Comparison of ENCODE assay signal across 5 fruit fly cellular contexts in genomic region chr3R:14061988-14062868, dm6.
A peak's percentile ranks its signal among the peaks of the same experiment; 100 is the strongest.
TF ChIP-seq lines count a peak whose summit lies in the region.

No protein-coding gene starts in this region.

- TF ChIP-seq CTCF in whole organism, embryonic (GFP tag; optimal IDR thresholded peaks at IDR 0.05; lab: Kevin White, UChicago), result no peak

TF ChIP-seq in whole organism, adult, 20 proteins besides CTCF, POLR2A, EP300 and RAD21 (continues in another document):
- TF ChIP-seq cnc (optimal IDR thresholded peaks at IDR 0.05; lab: Kevin White, UChicago) (no peak), CG12768 (GFP tag; optimal IDR thresholded peaks at IDR 0.05; lab: Kevin White, UChicago) (peak; percentile 86), Crg-1 (GFP tag; optimal IDR thresholded peaks at IDR 0.05; lab: Kevin White, UChicago) (no peak), CG14711 (tag; optimal IDR thresholded peaks at IDR 0.05; lab: Kevin White, UChicago) (peak; percentile 32), bab1 (GFP tag; optimal IDR thresholded peaks at IDR 0.05; lab: Kevin White, UChicago) (no peak), Mnt (GFP tag; optimal IDR thresholded peaks at IDR 0.05; lab: Kevin White, UChicago) (peak; percentile 17), CG1620 (GFP tag; optimal IDR thresholded peaks at IDR 0.05; lab: Kevin White, UChicago) (no peak), pad (GFP tag; optimal IDR thresholded peaks at IDR 0.05; lab: Kevin White, UChicago) (peak; percentile 57), Clk (GFP tag; optimal IDR thresholded peaks at IDR 0.05; lab: Kevin White, UChicago) (peak; percentile 29), CG7045 (GFP tag; optimal IDR thresholded peaks at IDR 0.05; lab: Kevin White, UChicago) (peak; percentile 75), Hr96 (GFP tag; optimal IDR thresholded peaks at IDR 0.05; lab: Kevin White, UChicago) (no peak), CG33017 (tag; optimal IDR thresholded peaks at IDR 0.05; lab: Kevin White, UChicago) (peak; percentile 44), ovo (GFP tag; optimal IDR thresholded peaks at IDR 0.05; lab: Kevin White, UChicago) (no peak), CG7101 (tag; optimal IDR thresholded peaks at IDR 0.05; lab: Kevin White, UChicago) (peak; percentile 34), cic (GFP tag; optimal IDR thresholded peaks at IDR 0.05; lab: Kevin White, UChicago) (peak; percentile 73), tj (GFP tag; optimal IDR thresholded peaks at IDR 0.05; lab: Kevin White, UChicago) (peak; percentile 29), CG11617 (GFP tag; optimal IDR thresholded peaks at IDR 0.05; lab: Kevin White, UChicago) (peak; percentile 25), kay (GFP tag; lab: Kevin White, UChicago; ENCODE audit: borderline replicate concordance) (peak; percentile 81)

TF ChIP-seq in whole organism, embryonic, 481 proteins besides CTCF, POLR2A, EP300 and RAD21 (continues in another document):
- TF ChIP-seq pan (optimal IDR thresholded peaks at IDR 0.05; lab: Kevin White, UChicago), result no peak
- TF ChIP-seq pan (GFP tag; optimal IDR thresholded peaks at IDR 0.05 in 1 of 2, IDR thresholded peaks at IDR 0.05 in 1 of 2), result peak in 1 of 2 experiments; percentile 11
- no peak for TF ChIP-seq CG8765 (GFP tag; IDR thresholded peaks at IDR 0.05; lab: Robert Waterston, UW)
- peak; percentile 39 for TF ChIP-seq tin (GFP tag; optimal IDR thresholded peaks at IDR 0.05; lab: Kevin White, UChicago)
- peak; percentile 18; the same call in 1 of the 2 replicates for TF ChIP-seq CG32532 (GFP tag; IDR thresholded peaks at IDR 0.05; lab: Robert Waterston, UW)
- TF ChIP-seq CG11695 (GFP tag; IDR thresholded peaks at IDR 0.05; lab: Robert Waterston, UW), result 0 out of 3 replicates have a peak, but pooled peaks have one; percentile 31
- peak; percentile 43 for TF ChIP-seq CG6689 (GFP tag; IDR thresholded peaks at IDR 0.05; lab: Robert Waterston, UW)
- no peak for TF ChIP-seq MTF-1 (GFP tag; optimal IDR thresholded peaks at IDR 0.05; lab: Kevin White, UChicago; ENCODE audit: borderline replicate concordance)
- TF ChIP-seq Hmr (GFP tag; optimal IDR thresholded peaks at IDR 0.05; lab: Kevin White, UChicago), result peak; percentile 28
- TF ChIP-seq CG4424 (GFP tag; optimal IDR thresholded peaks at IDR 0.05; lab: Kevin White, UChicago), result peak; percentile 25
- TF ChIP-seq Dad (GFP tag; optimal IDR thresholded peaks at IDR 0.05; lab: Kevin White, UChicago), result peak; percentile 13
- TF ChIP-seq ssp (GFP tag; IDR thresholded peaks at IDR 0.05; lab: Robert Waterston, UW), result no peak
- no peak for TF ChIP-seq nerfin-1 (tag; optimal IDR thresholded peaks at IDR 0.05; lab: Kevin White, UChicago)
- TF ChIP-seq Mrtf (GFP tag; IDR thresholded peaks at IDR 0.05; lab: Robert Waterston, UW), result no peak
- peak; percentile 20 for TF ChIP-seq Bteb2 (GFP tag; optimal IDR thresholded peaks at IDR 0.05; lab: Kevin White, UChicago)
- peak; percentile 54 for TF ChIP-seq CG18262 (tag; optimal IDR thresholded peaks at IDR 0.05; lab: Kevin White, UChicago)
- TF ChIP-seq lab (GFP tag; optimal IDR thresholded peaks at IDR 0.05; lab: Kevin White, UChicago), result peak; percentile 57
- TF ChIP-seq grau (tag; optimal IDR thresholded peaks at IDR 0.05; lab: Kevin White, UChicago), result peak; percentile 59

TF ChIP-seq in whole organism, prepupa, 60 proteins besides CTCF, POLR2A, EP300 and RAD21 (continues in another document):
- peak; percentile 71 for TF ChIP-seq CG11902 (GFP tag; optimal IDR thresholded peaks at IDR 0.05; lab: Kevin White, UChicago)
- no peak for TF ChIP-seq CG6276 (GFP tag; optimal IDR thresholded peaks at IDR 0.05; lab: Kevin White, UChicago)
- TF ChIP-seq CG15336 (GFP tag; IDR thresholded peaks at IDR 0.05; lab: Robert Waterston, UW), result 0 out of 2 replicates have a peak, but pooled peaks have one; percentile 19
- no peak for TF ChIP-seq Hr38 (GFP tag; optimal IDR thresholded peaks at IDR 0.05; lab: Kevin White, UChicago)
- TF ChIP-seq CG32006 (GFP tag; optimal IDR thresholded peaks at IDR 0.05; lab: Kevin White, UChicago), result peak; percentile 44
- TF ChIP-seq eg (GFP tag; IDR thresholded peaks at IDR 0.05; lab: Robert Waterston, UW), result peak; percentile 15; the same call in 1 of the 3 replicates
- TF ChIP-seq CG11294 (GFP tag; IDR thresholded peaks at IDR 0.05; lab: Robert Waterston, UW), result peak; percentile 62; the same call in 1 of the 2 replicates
- peak; percentile 90 for TF ChIP-seq fd59A (GFP tag; optimal IDR thresholded peaks at IDR 0.05; lab: Kevin White, UChicago)
- peak; percentile 49 for TF ChIP-seq Eip75B (GFP tag; optimal IDR thresholded peaks at IDR 0.05; lab: Kevin White, UChicago)
- TF ChIP-seq CG10669 (GFP tag; optimal IDR thresholded peaks at IDR 0.05; lab: Kevin White, UChicago), result peak; percentile 87
- no peak for TF ChIP-seq Gug (GFP tag; IDR thresholded peaks at IDR 0.05; lab: Robert Waterston, UW)
- peak; percentile 88 for TF ChIP-seq Ets96B (tag; optimal IDR thresholded peaks at IDR 0.05; lab: Kevin White, UChicago)
- peak; percentile 51 for TF ChIP-seq esn (GFP tag; optimal IDR thresholded peaks at IDR 0.05; lab: Kevin White, UChicago)
- TF ChIP-seq net (GFP tag; optimal IDR thresholded peaks at IDR 0.05; lab: Kevin White, UChicago), result no peak
- peak; percentile 45 for TF ChIP-seq CG6792 (GFP tag; optimal IDR thresholded peaks at IDR 0.05; lab: Kevin White, UChicago)
- peak; percentile 29; the same call in 2 of the 3 replicates for TF ChIP-seq CG8119 (GFP tag; IDR thresholded peaks at IDR 0.05; lab: Robert Waterston, UW)
- TF ChIP-seq fkh (GFP tag; optimal IDR thresholded peaks at IDR 0.05; lab: Kevin White, UChicago), result no peak
- peak; percentile 29 for TF ChIP-seq CG1621 (tag; optimal IDR thresholded peaks at IDR 0.05; lab: Kevin White, UChicago)
- TF ChIP-seq CG3032 (tag; optimal IDR thresholded peaks at IDR 0.05; lab: Kevin White, UChicago), result peak; percentile 92

TF ChIP-seq in whole organism, pupa, 21 proteins besides CTCF, POLR2A, EP300 and RAD21:
- TF ChIP-seq CG8301 (tag; optimal IDR thresholded peaks at IDR 0.05; lab: Kevin White, UChicago) (peak; percentile 49), CG14655 (GFP tag; optimal IDR thresholded peaks at IDR 0.05; lab: Kevin White, UChicago) (peak; percentile 66), CG12605 (GFP tag; IDR thresholded peaks at IDR 0.05; lab: Robert Waterston, UW) (no peak), EcR (GFP tag; optimal IDR thresholded peaks at IDR 0.05; lab: Kevin White, UChicago) (peak; percentile 42), gl (tag; optimal IDR thresholded peaks at IDR 0.05; lab: Kevin White, UChicago) (peak; percentile 17), Pif1B (GFP tag; optimal IDR thresholded peaks at IDR 0.05; lab: Kevin White, UChicago) (no peak), CG9948 (tag; optimal IDR thresholded peaks at IDR 0.05; lab: Kevin White, UChicago) (peak; percentile 81), D1 (tag; optimal IDR thresholded peaks at IDR 0.05; lab: Kevin White, UChicago) (peak; percentile 28), CG8159 (tag; optimal IDR thresholded peaks at IDR 0.05; lab: Kevin White, UChicago) (peak; percentile 94), CG15710 (tag; optimal IDR thresholded peaks at IDR 0.05; lab: Kevin White, UChicago) (peak; percentile 90), CG13204 (GFP tag; optimal IDR thresholded peaks at IDR 0.05; lab: Kevin White, UChicago) (no peak), Ets98B (GFP tag; IDR thresholded peaks at IDR 0.05; lab: Robert Waterston, UW) (no peak), CG4496 (GFP tag; IDR thresholded peaks at IDR 0.05; lab: Robert Waterston, UW) (peak; percentile 66), Snoo (tag; optimal IDR thresholded peaks at IDR 0.05; lab: Kevin White, UChicago) (no peak), CG17806 (tag; optimal IDR thresholded peaks at IDR 0.05; lab: Kevin White, UChicago) (peak; percentile 86), CG10348 (GFP tag; IDR thresholded peaks at IDR 0.05; lab: Robert Waterston, UW) (no peak), Pif1A (GFP tag; optimal IDR thresholded peaks at IDR 0.05; lab: Kevin White, UChicago) (peak; percentile 40), rn (GFP tag; IDR thresholded peaks at IDR 0.05; lab: Robert Waterston, UW) (no peak), CG32121 (GFP tag; IDR thresholded peaks at IDR 0.05; lab: Robert Waterston, UW) (no peak), CG34367 (tag; optimal IDR thresholded peaks at IDR 0.05; lab: Kevin White, UChicago) (peak; percentile 70), fd96Ca (GFP tag; IDR thresholded peaks at IDR 0.05; lab: Robert Waterston, UW) (no peak)

TF ChIP-seq in whole organism, wandering third instar larva, 38 proteins besides CTCF, POLR2A, EP300 and RAD21:
- TF ChIP-seq rgr (GFP tag; optimal IDR thresholded peaks at IDR 0.05; lab: Kevin White, UChicago) (peak; percentile 56), tai (GFP tag; optimal IDR thresholded peaks at IDR 0.05; lab: Kevin White, UChicago) (peak; percentile 28), CG32264 (GFP tag; optimal IDR thresholded peaks at IDR 0.05; lab: Kevin White, UChicago) (no peak), Rel (GFP tag; optimal IDR thresholded peaks at IDR 0.05; lab: Kevin White, UChicago) (no peak), Rel (tag; optimal IDR thresholded peaks at IDR 0.05; lab: Kevin White, UChicago) (no peak), dmrt93B (GFP tag; optimal IDR thresholded peaks at IDR 0.05; lab: Kevin White, UChicago) (peak; percentile 51), h (GFP tag; optimal IDR thresholded peaks at IDR 0.05; lab: Kevin White, UChicago) (peak; percentile 68), sv (GFP tag; optimal IDR thresholded peaks at IDR 0.05; lab: Kevin White, UChicago) (no peak), Hr78 (GFP tag; optimal IDR thresholded peaks at IDR 0.05; lab: Kevin White, UChicago) (no peak), Jra (GFP tag; optimal IDR thresholded peaks at IDR 0.05; lab: Kevin White, UChicago) (no peak), jim (GFP tag; optimal IDR thresholded peaks at IDR 0.05; lab: Kevin White, UChicago) (no peak), lola (GFP tag; optimal IDR thresholded peaks at IDR 0.05; lab: Kevin White, UChicago) (no peak), Dif (GFP tag; optimal IDR thresholded peaks at IDR 0.05; lab: Kevin White, UChicago; ENCODE audit: partially characterized antibody) (no peak), ey (GFP tag; optimal IDR thresholded peaks at IDR 0.05; lab: Kevin White, UChicago) (peak; percentile 59), fru (GFP tag; optimal IDR thresholded peaks at IDR 0.05; lab: Kevin White, UChicago) (peak; percentile 29), HLH106 (tag; optimal IDR thresholded peaks at IDR 0.05; lab: Kevin White, UChicago) (peak; percentile 71), br (GFP tag; optimal IDR thresholded peaks at IDR 0.05; lab: Kevin White, UChicago) (peak; percentile 22), Vsx2 (GFP tag; optimal IDR thresholded peaks at IDR 0.05; lab: Kevin White, UChicago; ENCODE audit: partially characterized antibody) (no peak), GATAd (GFP tag; optimal IDR thresholded peaks at IDR 0.05; lab: Kevin White, UChicago) (no peak), dl (GFP tag; optimal IDR thresholded peaks at IDR 0.05; lab: Kevin White, UChicago; ENCODE audit: insufficient read depth in 1 of 2, partially characterized antibody in 2 of 2) (no peak), foxo (GFP tag; optimal IDR thresholded peaks at IDR 0.05; lab: Kevin White, UChicago) (peak; percentile 25 to 65), brk (GFP tag; optimal IDR thresholded peaks at IDR 0.05; lab: Kevin White, UChicago) (no peak), Sp1 (GFP tag; optimal IDR thresholded peaks at IDR 0.05; lab: Kevin White, UChicago) (peak; percentile 48), OdsH (GFP tag; optimal IDR thresholded peaks at IDR 0.05; lab: Kevin White, UChicago) (peak; percentile 51)
